Fruit fly (Drosophila melanogaster) whole organism, embryonic: ENCODE results near the gene CG11791.

Experiments
- Ada2b ChIP-seq: fragments of 200-800 bp; sonication (Bioruptor generic); IDR thresholded peaks from 2 replicates; pipeline ENCODE4 v1.3.6; 2022; ENCODE audit warnings: missing biosample characterization, missing genetic modification characterization
- B-H2 ChIP-seq: fragments of 200-800 bp; sonication (Bioruptor generic); optimal IDR thresholded peaks from 2 replicates; lab custom pipeline; 2018; ENCODE audit warnings: missing biosample characterization, mild to moderate bottlenecking, missing genetic modification characterization
- CG10321 ChIP-seq: fragments of 200-800 bp; sonication (Bioruptor generic); IDR thresholded peaks from 2 replicates; pipeline ENCODE4 v1.3.6; 2022; ENCODE audit warnings: missing biosample characterization, missing genetic modification characterization
- CG10959 ChIP-seq: fragments of 200-800 bp; sonication (Bioruptor generic); IDR thresholded peaks from 2 replicates; pipeline ENCODE4 v1.3.6; 2022; ENCODE audit warnings: missing biosample characterization, missing genetic modification characterization
- CG13123 ChIP-seq: fragments of 200-800 bp; sonication (Bioruptor generic); optimal IDR thresholded peaks from 2 replicates; lab custom pipeline; 2016; ENCODE audit warnings: missing biosample characterization, missing genetic modification characterization
- CG13894 ChIP-seq: fragments of 200-800 bp; sonication (Bioruptor generic); optimal IDR thresholded peaks from 3 replicates; lab custom pipeline; 2018; ENCODE audit warnings: missing biosample characterization, mild to moderate bottlenecking, missing genetic modification characterization, moderate library complexity
- CG15011 ChIP-seq: fragments of 200-800 bp; sonication (Bioruptor generic); optimal IDR thresholded peaks from 3 replicates; lab custom pipeline; 2018; ENCODE audit warnings: missing biosample characterization, mild to moderate bottlenecking, missing genetic modification characterization
- CG16813 ChIP-seq: fragments of 200-800 bp; sonication (Bioruptor generic); IDR thresholded peaks from 3 replicates; pipeline ENCODE4 v1.3.6; 2022; ENCODE audit warnings: missing biosample characterization, missing genetic modification characterization; ENCODE audit not compliant: partially characterized antibody
- CG18476 ChIP-seq: fragments of 200-800 bp; sonication (Bioruptor generic); optimal IDR thresholded peaks from 2 replicates; lab custom pipeline; 2016; ENCODE audit warnings: missing biosample characterization, mild to moderate bottlenecking, missing genetic modification characterization
- CG2120 ChIP-seq: fragments of 200-800 bp; sonication (Bioruptor generic); optimal IDR thresholded peaks from 3 replicates; lab custom pipeline; 2016; ENCODE audit warnings: missing biosample characterization, missing genetic modification characterization
- CG2712 ChIP-seq: fragments of 200-800 bp; optimal IDR thresholded peaks from 3 replicates; lab custom pipeline; 2019; ENCODE audit warnings: missing biosample characterization, mild to moderate bottlenecking, missing genetic modification characterization, moderate library complexity
- CG2889 ChIP-seq: fragments of 200-800 bp; sonication (Bioruptor generic); IDR thresholded peaks from 3 replicates; pipeline ENCODE4 v1.3.6; 2022; ENCODE audit warnings: missing biosample characterization, missing genetic modification characterization
- CG32772 ChIP-seq: fragments of 200-800 bp; sonication (Bioruptor generic); IDR thresholded peaks from 2 replicates; pipeline ENCODE4 v1.3.6; 2022; ENCODE audit warnings: missing biosample characterization, missing genetic modification characterization
- CG3407 ChIP-seq: fragments of 200-800 bp; sonication (Bioruptor generic); optimal IDR thresholded peaks from 2 replicates; lab custom pipeline; 2018; ENCODE audit warnings: missing biosample characterization, mild to moderate bottlenecking, missing genetic modification characterization
- CG5245 ChIP-seq: fragments of 200-800 bp; sonication (Bioruptor generic); optimal IDR thresholded peaks from 3 replicates; lab custom pipeline; 2016; ENCODE audit warnings: missing biosample characterization, missing genetic modification characterization
- CG5953 ChIP-seq: fragments of 200-800 bp; sonication (Bioruptor generic); IDR thresholded peaks from 2 replicates; pipeline ENCODE4 v1.3.6; 2022; ENCODE audit warnings: missing biosample characterization, missing genetic modification characterization
- CG6272 ChIP-seq: fragments of 200-800 bp; sonication (Bioruptor generic); IDR thresholded peaks from 2 replicates; pipeline ENCODE4 v1.3.6; 2022; ENCODE audit warnings: missing biosample characterization, missing genetic modification characterization
- CG7786 ChIP-seq: fragments of 200-800 bp; sonication (Bioruptor generic); optimal IDR thresholded peaks from 2 replicates; lab custom pipeline; 2016; ENCODE audit warnings: missing biosample characterization, missing genetic modification characterization
- CG7928 ChIP-seq: fragments of 200-800 bp; sonication (Bioruptor generic); optimal IDR thresholded peaks from 2 replicates; lab custom pipeline; 2017; ENCODE audit warnings: missing biosample characterization, mild to moderate bottlenecking, missing genetic modification characterization
- CG8290 ChIP-seq, 3 experiments: fragments of 200-800 bp; sonication (Bioruptor generic); optimal IDR thresholded peaks; 2 replicates each; lab custom pipeline; 2016 to 2019; ENCODE audit warnings: missing biosample characterization in 3 of 3, missing genetic modification characterization in 3 of 3, mild to moderate bottlenecking in 2 of 3, moderate library complexity in 1 of 3
- MBD-R2 ChIP-seq: fragments of 200-800 bp; sonication (Bioruptor generic); IDR thresholded peaks from 2 replicates; pipeline ENCODE4 v1.3.6; 2022; ENCODE audit warnings: missing biosample characterization, missing genetic modification characterization
- MESR4 ChIP-seq: fragments of 200-800 bp; sonication (Bioruptor generic); optimal IDR thresholded peaks from 2 replicates; lab custom pipeline; 2018; ENCODE audit warnings: missing biosample characterization, mild to moderate bottlenecking, missing genetic modification characterization, moderate library complexity
- NK7.1 ChIP-seq: fragments of 200-800 bp; sonication (Bioruptor generic); optimal IDR thresholded peaks from 3 replicates; lab custom pipeline; 2016; ENCODE audit warnings: missing biosample characterization, missing genetic modification characterization
- Pdp1 ChIP-seq, 2 experiments: fragments of 200-800 bp; sonication (Bioruptor generic); optimal IDR thresholded peaks; 3 replicates each; lab custom pipeline; 2016; ENCODE audit warnings: missing biosample characterization in 2 of 2, missing genetic modification characterization in 2 of 2, mild to moderate bottlenecking in 1 of 2, moderate library complexity in 1 of 2
- Sox100B ChIP-seq: fragments of 200-800 bp; sonication (Bioruptor generic); optimal IDR thresholded peaks from 3 replicates; lab custom pipeline; 2018; ENCODE audit warnings: missing biosample characterization, mild to moderate bottlenecking, missing genetic modification characterization
- Sry-δ ChIP-seq: fragments of 200-800 bp; sonication (Bioruptor generic); optimal IDR thresholded peaks from 2 replicates; lab custom pipeline; 2016; ENCODE audit warnings: missing biosample characterization, missing genetic modification characterization
- ara ChIP-seq: fragments of 200-800 bp; sonication (Bioruptor generic); IDR thresholded peaks from 2 replicates; pipeline ENCODE4 v1.3.6; 2022; ENCODE audit warnings: missing biosample characterization, missing genetic modification characterization
- bowl ChIP-seq: fragments of 200-800 bp; sonication (Bioruptor generic); IDR thresholded peaks from 2 replicates; pipeline ENCODE4 v1.3.6; 2022; ENCODE audit warnings: missing biosample characterization, missing genetic modification characterization
- bsh ChIP-seq, 2 experiments: fragments of 200-800 bp; sonication (Bioruptor generic); optimal IDR thresholded peaks; 2 replicates each; lab custom pipeline; 2017 to 2018; ENCODE audit warnings: mild to moderate bottlenecking in 2 of 2, missing biosample characterization in 2 of 2, missing genetic modification characterization in 2 of 2, moderate library complexity in 1 of 2
- btn ChIP-seq: fragments of 200-800 bp; sonication (Bioruptor generic); optimal IDR thresholded peaks from 2 replicates; lab custom pipeline; 2016; ENCODE audit warnings: missing biosample characterization, missing genetic modification characterization
- ci ChIP-seq: fragments of 200-800 bp; sonication (Bioruptor generic); IDR thresholded peaks from 3 replicates; pipeline ENCODE4 v1.3.6; 2022; ENCODE audit warnings: missing biosample characterization, missing genetic modification characterization
- crc ChIP-seq: fragments of 200-800 bp; sonication (Bioruptor generic); optimal IDR thresholded peaks from 2 replicates; lab custom pipeline; 2016; ENCODE audit warnings: missing biosample characterization, missing genetic modification characterization
- croc ChIP-seq: fragments of 200-800 bp; sonication (Bioruptor generic); conservative IDR thresholded peaks from 3 replicates; pipeline ENCODE4 v1.3.6; 2022; ENCODE audit warnings: missing biosample characterization, missing genetic modification characterization
- dimm ChIP-seq: fragments of 200-800 bp; sonication (Bioruptor generic); IDR thresholded peaks from 2 replicates; pipeline ENCODE4 v1.3.6; 2022; ENCODE audit warnings: missing biosample characterization, missing genetic modification characterization
- dmrt11E ChIP-seq: fragments of 200-800 bp; sonication (Bioruptor generic); optimal IDR thresholded peaks from 3 replicates; lab custom pipeline; 2018; ENCODE audit warnings: missing biosample characterization, mild to moderate bottlenecking, missing genetic modification characterization, moderate library complexity
- ems ChIP-seq: fragments of 200-800 bp; sonication (Bioruptor generic); optimal IDR thresholded peaks from 3 replicates; lab custom pipeline; 2016; ENCODE audit warnings: missing biosample characterization, missing genetic modification characterization
- eve ChIP-seq, 2 experiments: fragments of >200 bp; optimal IDR thresholded peaks; 2 replicates each; lab custom pipeline; 2017; ENCODE audit warnings: missing biosample characterization in 2 of 2, missing genetic modification characterization in 2 of 2
- grau ChIP-seq: fragments of 200-800 bp; optimal IDR thresholded peaks from 3 replicates; lab custom pipeline; 2019; ENCODE audit warnings: missing biosample characterization, mild to moderate bottlenecking, missing genetic modification characterization, moderate library complexity
- gro ChIP-seq: fragments of 200-800 bp; sonication (Bioruptor generic); optimal IDR thresholded peaks from 2 replicates; lab custom pipeline; 2016; ENCODE audit warnings: missing biosample characterization, missing genetic modification characterization
- hb ChIP-seq: fragments of 200-800 bp; sonication (Bioruptor generic); IDR thresholded peaks from 3 replicates; pipeline ENCODE4 v1.3.6; 2022; ENCODE audit warnings: missing biosample characterization, missing genetic modification characterization; ENCODE audit not compliant: partially characterized antibody
- hbn ChIP-seq: fragments of 200-800 bp; sonication (Bioruptor generic); IDR thresholded peaks from 2 replicates; pipeline ENCODE4 v1.3.6; 2022; ENCODE audit warnings: missing biosample characterization, missing genetic modification characterization; ENCODE audit not compliant: partially characterized antibody
- nau ChIP-seq: fragments of 200-800 bp; sonication (Bioruptor generic); optimal IDR thresholded peaks from 3 replicates; lab custom pipeline; 2017; ENCODE audit warnings: missing biosample characterization, mild to moderate bottlenecking, missing genetic modification characterization, missing genetic modification reagents
- onecut ChIP-seq: fragments of 200-800 bp; sonication (Bioruptor generic); IDR thresholded peaks from 2 replicates; pipeline ENCODE4 v1.3.6; 2022; ENCODE audit warnings: missing biosample characterization, missing genetic modification characterization
- peb ChIP-seq: fragments of 200-800 bp; sonication (Bioruptor generic); IDR thresholded peaks from 2 replicates; pipeline ENCODE4 v1.3.6; 2022; ENCODE audit warnings: missing biosample characterization, missing genetic modification characterization
- pho ChIP-seq: fragments of 200-800 bp; sonication (Bioruptor generic); optimal IDR thresholded peaks from 2 replicates; lab custom pipeline; 2016; ENCODE audit warnings: missing biosample characterization, missing genetic modification characterization
- salm ChIP-seq: fragments of 200-800 bp; sonication (Bioruptor generic); optimal IDR thresholded peaks from 2 replicates; lab custom pipeline; 2018; ENCODE audit warnings: missing biosample characterization, mild to moderate bottlenecking, missing genetic modification characterization
- slou ChIP-seq: fragments of 200-800 bp; sonication (Bioruptor generic); optimal IDR thresholded peaks from 3 replicates; lab custom pipeline; 2016; ENCODE audit warnings: missing biosample characterization, missing genetic modification characterization
- slp2 ChIP-seq: fragments of 200-800 bp; sonication (Bioruptor generic); optimal IDR thresholded peaks from 2 replicates; lab custom pipeline; 2016; ENCODE audit warnings: missing biosample characterization, missing genetic modification characterization
- tgo ChIP-seq: fragments of 200-800 bp; sonication (Bioruptor generic); IDR thresholded peaks from 3 replicates; pipeline ENCODE4 v1.3.6; 2022; ENCODE audit warnings: missing biosample characterization, missing genetic modification characterization
- toy ChIP-seq: fragments of 200-800 bp; sonication (Bioruptor generic); IDR thresholded peaks from 2 replicates; pipeline ENCODE4 v1.3.6; 2022; ENCODE audit warnings: missing biosample characterization, missing genetic modification characterization

CG11791 gene

dm6 chr3R:25024895-25025557, 24.4 kb upstream of the CG11791 start, which contains the start of the genes EMC6 and Hr96 (continued):
- TF ChIP-seq NK7.1 (GFP tag; lab: Kevin White, UChicago), result peak; percentile 84
- peak; percentile 75 for TF ChIP-seq CG10321
- peak; percentile 92 for TF ChIP-seq grau (tag; lab: Kevin White, UChicago)
- peak; percentile 95 for TF ChIP-seq ci (GFP tag; lab: Robert Waterston, UW)
- TF ChIP-seq CG5953 (GFP tag; lab: Robert Waterston, UW), result peak; percentile 93
- peak; percentile 97 for TF ChIP-seq MBD-R2
- TF ChIP-seq CG7928 (GFP tag; lab: Kevin White, UChicago), result peak; percentile 68
- peak; percentile 92 for TF ChIP-seq CG7786
- peak; percentile 93 to 94 for TF ChIP-seq Pdp1 (GFP tag; optimal IDR thresholded peaks at IDR 0.05; lab: Kevin White, UChicago)
- TF ChIP-seq CG2120 (GFP tag; lab: Kevin White, UChicago), result peak; percentile 97
- peak; percentile 85 for TF ChIP-seq CG2889 (GFP tag; lab: Robert Waterston, UW)
- TF ChIP-seq Sry-δ, result peak; percentile 76
- no peak for TF ChIP-seq slou (GFP tag; lab: Kevin White, UChicago)
- peak; percentile 96 for TF ChIP-seq pho (GFP tag; lab: Kevin White, UChicago)
- TF ChIP-seq CG32772 (GFP tag; lab: Robert Waterston, UW), result peak; percentile 92
- TF ChIP-seq dimm (GFP tag; lab: Robert Waterston, UW), result peak; percentile 75
- peak; percentile 70 for TF ChIP-seq CG3407
- peak; percentile 92 for TF ChIP-seq CG13894
- TF ChIP-seq nau (GFP tag; lab: Kevin White, UChicago), result no peak
- peak; percentile 71; the same call in 1 of the 2 replicates for TF ChIP-seq bowl (GFP tag; lab: Robert Waterston, UW)
- TF ChIP-seq CG6272 (GFP tag; lab: Robert Waterston, UW), result peak; percentile 91
- TF ChIP-seq crc (GFP tag; lab: Kevin White, UChicago), result peak; percentile 77
- TF ChIP-seq dmrt11E (tag; lab: Kevin White, UChicago), result peak; percentile 90
- peak; percentile 87 for TF ChIP-seq CG10959 (GFP tag; lab: Robert Waterston, UW)
- TF ChIP-seq toy (GFP tag; lab: Robert Waterston, UW), result peak; percentile 78
- peak; percentile 92 for TF ChIP-seq tgo (GFP tag; lab: Robert Waterston, UW)
- peak; percentile 96 for TF ChIP-seq B-H2 (GFP tag; lab: Kevin White, UChicago)
- TF ChIP-seq eve (GFP tag; optimal IDR thresholded peaks at IDR 0.05; lab: Kevin White, UChicago), result no peak
- TF ChIP-seq CG2712 (tag; lab: Kevin White, UChicago), result peak; percentile 94
- TF ChIP-seq btn (GFP tag; lab: Kevin White, UChicago), result peak; percentile 81
- no peak for TF ChIP-seq CG8290 (GFP tag; optimal IDR thresholded peaks at IDR 0.05; lab: Kevin White, UChicago)
- peak in 1 of 2 experiments; percentile 98 for TF ChIP-seq CG8290 (tag; optimal IDR thresholded peaks at IDR 0.05; lab: Kevin White, UChicago)
- peak; percentile 61 to 95 for TF ChIP-seq bsh (GFP tag; optimal IDR thresholded peaks at IDR 0.05; lab: Kevin White, UChicago)
- TF ChIP-seq ems (GFP tag; lab: Kevin White, UChicago), result peak; percentile 96
- TF ChIP-seq hbn (GFP tag; lab: Robert Waterston, UW), result peak; percentile 45
- peak; percentile 90 for TF ChIP-seq onecut (GFP tag; lab: Robert Waterston, UW)
- no peak for TF ChIP-seq gro (GFP tag; lab: Kevin White, UChicago)
- TF ChIP-seq peb, result peak; percentile 47; the same call in 1 of the 2 replicates
- peak; percentile 93 for TF ChIP-seq MESR4 (GFP tag; lab: Kevin White, UChicago)
- peak; percentile 73 for TF ChIP-seq CG15011
- TF ChIP-seq CG13123 (GFP tag; lab: Kevin White, UChicago), result no peak
- TF ChIP-seq CG16813 (GFP tag; lab: Robert Waterston, UW), result peak; percentile 74
- peak; percentile 89 for TF ChIP-seq CG5245 (GFP tag; lab: Kevin White, UChicago)
- TF ChIP-seq ara, result peak; percentile 93
- TF ChIP-seq hb (GFP tag; lab: Robert Waterston, UW), result peak; percentile 61; the same call in 2 of the 3 replicates
- peak; percentile 94 for TF ChIP-seq CG18476 (GFP tag; lab: Kevin White, UChicago)
- TF ChIP-seq Sox100B (GFP tag; lab: Kevin White, UChicago), result no peak
- TF ChIP-seq croc (GFP tag; lab: Robert Waterston, UW), result peak; percentile 79
- TF ChIP-seq Ada2b (GFP tag; lab: Robert Waterston, UW), result peak; percentile 90
- peak; percentile 91 for TF ChIP-seq slp2 (GFP tag; lab: Kevin White, UChicago)
- TF ChIP-seq salm, result peak; percentile 84
